Worm (Caenorhabditis elegans): ENCODE results near the gene mrp-6.

mrp-6 gene

ce11 chrX:4145051-4145826 is 41.3 kb downstream of the mrp-6 start:
- TF ChIP-seq unc-62 (GFP tag; optimal IDR thresholded peaks at IDR 0.05) = no peak

DNA sequence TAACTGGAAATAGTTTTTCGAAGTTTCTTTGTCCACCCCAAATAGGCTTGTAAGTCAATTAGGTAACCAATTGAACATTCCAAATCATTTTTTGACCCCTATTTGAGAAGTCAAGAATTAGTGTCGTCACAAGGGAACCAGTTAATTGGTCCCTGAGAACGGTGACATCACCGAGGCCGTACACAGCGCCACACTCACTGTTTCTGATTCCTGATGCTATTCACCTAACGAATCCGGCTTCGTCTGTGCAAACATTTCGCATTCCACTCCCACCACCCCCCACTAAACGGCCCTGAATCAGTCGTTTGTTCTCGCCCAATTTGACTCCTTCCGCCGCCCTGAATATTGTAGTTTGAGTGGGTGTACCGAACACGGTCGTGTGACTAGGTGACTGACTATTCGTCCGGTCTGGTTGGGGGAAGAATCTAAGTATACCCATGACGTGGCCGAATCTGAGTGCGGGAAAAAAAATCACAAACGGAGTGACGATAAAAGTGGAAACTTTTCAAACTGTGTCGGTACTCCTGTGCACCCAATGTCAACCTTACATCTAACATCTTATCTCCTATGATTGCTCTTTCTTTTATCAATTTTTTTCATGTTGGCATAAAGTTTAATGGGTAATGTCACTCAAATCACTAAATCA is 42.3 kb downstream of the mrp-6 start:
- TF ChIP-seq unc-62 (GFP tag; optimal IDR thresholded peaks at IDR 0.05) = no peak

ce11 chrX:4143260-4144018 is 43.1 kb downstream of the mrp-6 start:
- TF ChIP-seq unc-62 (GFP tag; optimal IDR thresholded peaks at IDR 0.05) = no peak

DNA sequence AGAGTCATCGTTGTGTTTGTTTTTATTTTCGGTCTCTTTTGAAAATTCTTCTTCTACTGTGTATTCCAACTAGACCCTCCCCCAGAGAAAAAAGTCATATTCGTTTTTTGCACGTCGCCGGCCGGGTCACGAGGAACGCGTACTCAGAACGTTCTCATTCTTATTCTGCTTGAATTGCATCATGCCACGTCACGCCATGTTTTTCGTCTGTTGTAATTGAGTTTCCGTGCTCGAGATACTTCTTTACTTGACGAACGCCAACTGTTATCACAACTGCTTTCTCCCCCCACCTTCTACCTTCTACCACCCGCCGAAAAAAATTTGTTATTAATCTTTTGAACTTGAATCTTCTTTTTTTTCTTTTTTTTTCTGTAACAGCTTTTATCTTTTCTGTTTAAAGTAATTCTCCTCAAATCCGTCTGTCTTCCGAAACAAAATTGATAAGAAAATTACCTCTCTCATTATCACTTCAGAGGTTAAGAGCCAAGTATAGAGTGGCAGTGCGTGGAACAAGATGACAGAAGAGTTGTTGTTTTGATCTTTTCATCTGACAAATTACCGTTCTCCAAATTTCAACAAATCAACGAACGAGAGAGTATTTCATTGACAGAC is 43.8 kb downstream of the mrp-6 start:
- TF ChIP-seq unc-62 (GFP tag; optimal IDR thresholded peaks at IDR 0.05) = no peak

- no peak for TF ChIP-seq unc-62 (GFP tag; optimal IDR thresholded peaks at IDR 0.05)
Measured at ce11 chrX:4142202-4142601, 44.4 kb downstream of the mrp-6 start.

DNA sequence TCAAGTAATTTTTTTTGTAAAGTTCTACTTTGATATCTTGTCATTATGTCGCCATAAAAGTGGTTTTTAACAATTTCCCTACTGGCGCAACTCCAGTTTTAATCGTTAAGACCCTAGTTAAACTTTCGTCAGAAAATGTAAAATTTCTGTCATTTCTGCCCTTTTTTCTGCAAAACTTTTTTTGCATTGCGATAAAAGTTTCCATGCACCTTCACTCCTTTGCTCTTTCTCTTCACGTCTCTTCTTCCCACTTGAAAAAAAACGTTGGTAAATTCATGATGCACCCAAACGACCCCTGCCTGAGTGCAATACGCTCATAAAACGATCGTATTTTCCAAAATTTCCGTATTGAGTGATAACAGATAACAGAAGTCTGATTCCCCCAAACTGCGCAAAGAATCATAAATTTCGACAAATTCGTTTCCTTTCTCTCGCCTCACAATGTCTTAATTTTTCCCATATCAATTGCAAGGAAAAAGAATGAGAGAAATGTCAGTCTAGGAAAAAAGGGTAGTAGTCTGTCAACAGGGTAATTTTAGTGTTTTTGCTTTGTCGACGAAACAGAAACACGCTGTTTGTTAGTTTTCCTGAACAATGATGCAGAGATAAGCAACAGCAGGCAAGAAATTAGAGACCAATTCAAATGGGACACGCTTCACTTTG is 45.7 kb downstream of the mrp-6 start:
- TF ChIP-seq unc-62 (GFP tag; optimal IDR thresholded peaks at IDR 0.05) = no peak

DNA sequence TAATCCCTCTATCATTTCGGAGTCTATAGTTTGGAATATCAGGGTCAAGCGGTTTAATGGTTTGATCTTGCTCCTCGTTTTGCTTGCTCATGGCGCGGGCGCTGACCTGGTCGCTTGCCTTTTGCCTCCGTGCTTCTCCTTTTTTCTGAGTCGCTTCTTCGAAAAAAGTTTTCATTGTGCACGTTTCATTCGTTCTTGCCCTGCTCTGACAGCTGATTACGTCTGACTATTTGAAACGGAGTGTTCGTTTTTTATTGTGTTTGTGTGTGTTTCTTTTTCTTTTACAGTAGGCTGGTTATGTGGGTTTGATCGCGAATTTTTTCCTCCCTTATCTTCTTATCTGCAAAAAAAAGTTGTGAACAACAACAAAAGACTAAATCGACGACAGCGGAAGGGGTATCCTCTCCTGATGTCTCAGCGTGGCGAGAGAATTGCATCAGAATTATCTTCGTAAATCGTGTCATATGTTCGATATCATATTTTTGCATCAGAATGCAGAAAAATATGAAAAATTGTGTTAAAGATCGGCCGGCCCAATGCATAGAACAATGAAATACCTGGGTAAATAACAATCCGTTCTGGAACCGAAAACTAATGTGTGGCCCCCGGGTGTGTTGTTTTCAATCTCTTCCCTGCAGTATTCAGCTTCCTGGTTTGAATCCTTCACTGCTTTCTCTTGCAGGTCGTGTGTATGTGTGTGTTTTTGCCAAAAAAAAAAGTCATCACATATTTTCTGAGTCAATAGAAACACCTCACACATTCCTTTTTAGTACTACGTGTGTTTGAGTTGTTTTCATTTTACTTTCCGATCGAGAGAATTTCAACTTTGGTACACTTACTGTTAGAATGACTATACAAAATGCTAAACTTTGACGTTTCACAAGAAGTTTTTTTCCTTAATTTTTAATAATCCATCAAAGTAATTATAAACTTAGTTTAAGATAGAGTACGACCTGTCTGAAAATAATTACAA is 46.7 kb downstream of the mrp-6 start, which contains the start of gene ZK470.4:
TSS of gene ZK470.4 (minus strand) at position 175 of the 973 bp plus-strand sequence.
- TF ChIP-seq unc-62 (GFP tag; optimal IDR thresholded peaks at IDR 0.05) = no peak

DNA sequence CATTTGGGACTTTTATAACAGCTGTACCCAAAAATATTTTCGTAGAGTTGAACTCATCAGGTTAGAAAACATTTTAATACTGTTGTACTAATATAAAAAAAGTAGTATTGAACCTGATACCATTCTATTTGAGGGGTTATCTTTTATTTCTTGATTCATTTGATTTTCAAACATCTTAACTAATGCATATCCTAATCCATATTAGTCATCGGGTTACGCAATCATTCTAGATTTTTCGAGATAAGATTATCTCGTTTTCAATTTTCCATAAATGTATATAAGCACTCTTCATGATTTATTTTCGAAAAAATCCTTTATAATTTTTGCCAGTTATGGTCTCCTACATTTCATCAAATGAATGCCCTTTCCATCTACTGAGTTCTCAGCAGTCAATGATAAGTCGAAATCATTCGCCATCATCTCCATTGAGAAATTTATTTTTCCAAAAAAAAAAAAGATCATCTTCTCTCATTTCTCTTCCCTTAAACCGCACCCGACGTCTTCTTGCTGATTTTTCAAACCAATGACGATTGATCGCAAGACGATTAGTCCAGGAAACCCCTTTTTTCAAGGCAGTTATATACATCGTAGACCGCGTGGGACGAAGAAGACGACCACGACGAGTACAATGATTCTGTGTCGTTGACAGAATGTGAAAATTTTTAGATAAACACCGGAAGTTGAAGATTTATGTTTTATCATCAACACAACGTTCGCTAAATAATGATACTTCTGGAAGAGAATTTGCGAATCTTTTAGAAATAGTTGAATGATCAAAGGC is 48.0 kb downstream of the mrp-6 start:
- TF ChIP-seq unc-62 (GFP tag; optimal IDR thresholded peaks at IDR 0.05) = no peak

ce11 chrX:4137452-4138164 is 48.9 kb downstream of the mrp-6 start:
- TF ChIP-seq unc-62 (GFP tag; optimal IDR thresholded peaks at IDR 0.05) = no peak

- TF ChIP-seq unc-62 (GFP tag; optimal IDR thresholded peaks at IDR 0.05) = no peak
Measured at ce11 chrX:4136547-4137311, 49.8 kb downstream of the mrp-6 start.

- no peak for TF ChIP-seq unc-62 (GFP tag; optimal IDR thresholded peaks at IDR 0.05)
Measured at ce11 chrX:4134855-4135254, 51.7 kb downstream of the mrp-6 start, which contains the start of gene ZK470.2. Gene ZK470.2 (plus strand): TSS chrX:4135155.

DNA sequence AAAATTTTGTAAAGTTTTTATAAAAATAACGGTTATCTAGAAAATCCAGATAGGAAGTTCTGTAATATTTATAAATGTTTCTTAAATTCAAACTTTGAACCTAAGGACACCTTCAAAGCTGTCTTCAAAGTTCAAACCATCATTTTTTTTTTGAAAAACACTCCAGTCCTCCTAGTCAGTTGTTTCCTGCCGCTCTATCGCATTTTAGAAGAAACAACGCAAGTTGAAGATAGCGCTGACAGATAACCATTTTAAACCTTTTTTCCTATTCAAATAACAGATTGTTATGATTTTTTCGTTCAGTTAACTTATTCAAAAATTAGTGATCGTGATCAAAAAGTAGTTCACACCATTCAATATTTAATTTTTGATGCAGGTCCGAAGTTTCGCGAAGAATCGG is 53.2 kb downstream of the mrp-6 start:
- no peak for TF ChIP-seq unc-62 (GFP tag; optimal IDR thresholded peaks at IDR 0.05)

Measured in whole organism, dauer.